Worm (Caenorhabditis elegans) whole organism, late embryonic: Measurements from ENCODE around the gene W02A2.9.

ENCODE experiments used
- ama-1 ChIP-seq: fragments of 150-350 bp; optimal IDR thresholded peaks from 2 replicates; lab custom pipeline; 2014
- ceh-18 ChIP-seq: sonication (generic microtip); optimal IDR thresholded peaks from 2 replicates; lab custom pipeline; 2016; ENCODE audit warnings: missing genetic modification characterization, missing compliant biosample characterization
- ceh-48 ChIP-seq: sonication (generic microtip); optimal IDR thresholded peaks from 2 replicates; lab custom pipeline; 2016; ENCODE audit warnings: missing genetic modification characterization, inconsistent platforms, missing compliant biosample characterization
- che-1 ChIP-seq: sonication (generic microtip); optimal IDR thresholded peaks from 2 replicates; lab custom pipeline; 2016; ENCODE audit warnings: mild to moderate bottlenecking, missing genetic modification characterization, missing compliant biosample characterization
- pag-3 ChIP-seq: sonication (generic microtip); optimal IDR thresholded peaks from 2 replicates; lab custom pipeline; 2016; ENCODE audit warnings: missing compliant biosample characterization, missing genetic modification characterization, borderline replicate concordance
- pha-4 ChIP-seq: fragments of 150-350 bp; optimal IDR thresholded peaks from 2 replicates; lab custom pipeline; 2018; ENCODE audit warnings: missing biosample characterization, missing genetic modification reagents, missing genetic modification characterization
- unc-3 ChIP-seq, 2 experiments: fragments of 200-800 bp in 1 of 2; sonication (Bioruptor generic) in 1 of 2; sonication (generic microtip) in 1 of 2; conservative IDR thresholded peaks in 1 of 2; optimal IDR thresholded peaks in 1 of 2; 2 replicates each; pipeline versions ENCODE4 v1.3.6 to Lab custom; 2016 to 2022; ENCODE audit warnings: missing compliant biosample characterization in 2 of 2, missing genetic modification characterization in 2 of 2, missing genetic modification reagents in 1 of 2
- unc-86 ChIP-seq: sonication (generic microtip); optimal IDR thresholded peaks from 2 replicates; lab custom pipeline; 2016; ENCODE audit warnings: missing genetic modification characterization, missing compliant biosample characterization
- zip-5 ChIP-seq: sonication (generic microtip); optimal IDR thresholded peaks from 2 replicates; lab custom pipeline; 2016; ENCODE audit warnings: missing genetic modification characterization, missing compliant biosample characterization

- no peak for TF ChIP-seq pag-3
- no peak for TF ChIP-seq pha-4 (tag; lab: Kevin White, UChicago)
- no peak for TF ChIP-seq ceh-18 (tag; lab: Kevin White, UChicago)
- no peak for TF ChIP-seq unc-3 (GFP tag; conservative IDR thresholded peaks at IDR 0.05; lab: Robert Waterston, UW)
- no peak for TF ChIP-seq unc-3 (tag; optimal IDR thresholded peaks at IDR 0.05; lab: Kevin White, UChicago)
- no peak for TF ChIP-seq ceh-48 (tag; lab: Kevin White, UChicago)
- TF ChIP-seq unc-86 (tag; lab: Kevin White, UChicago), result no peak
- TF ChIP-seq zip-5 (tag; lab: Kevin White, UChicago), result no peak
- TF ChIP-seq che-1 (tag; lab: Kevin White, UChicago), result no peak
- TF ChIP-seq ama-1 (lab: Kevin White, UChicago), result no peak
Measured at ce11 chrIV:13299648-13300047, 47.8 kb upstream of the W02A2.9 start.
